Fruit fly (Drosophila melanogaster): Measurements from ENCODE around the gene shtd.

The shtd gene

dm6 chrX:15498791-15499190 lies 36.5 kb upstream of the shtd start (continued):
- peak; percentile 7 for TF ChIP-seq Camta (GFP tag; optimal IDR thresholded peaks at IDR 0.05)
- TF ChIP-seq Tbp (GFP tag; optimal IDR thresholded peaks at IDR 0.05): no peak
- no peak for TF ChIP-seq pum (GFP tag; optimal IDR thresholded peaks at IDR 0.05)
- no peak for TF ChIP-seq pan (optimal IDR thresholded peaks at IDR 0.05)
- TF ChIP-seq pan (GFP tag; optimal IDR thresholded peaks at IDR 0.05 in 1 of 2, IDR thresholded peaks at IDR 0.05 in 1 of 2): peak in 1 of 2 experiments; percentile 12
- peak; percentile 74; the same call in 1 of the 2 replicates for TF ChIP-seq chm (GFP tag; IDR thresholded peaks at IDR 0.05)
- TF ChIP-seq danr (GFP tag; IDR thresholded peaks at IDR 0.05): no peak
- TF ChIP-seq Hr51 (GFP tag; optimal IDR thresholded peaks at IDR 0.05): peak in 1 of 2 experiments; percentile 0
- TF ChIP-seq ftz-f1 (GFP tag; optimal IDR thresholded peaks at IDR 0.05): no peak
- no peak for TF ChIP-seq sd (tag; optimal IDR thresholded peaks at IDR 0.05)
- no peak for TF ChIP-seq vfl (GFP tag; optimal IDR thresholded peaks at IDR 0.05)
- TF ChIP-seq lilli (GFP tag; optimal IDR thresholded peaks at IDR 0.05): no peak
- no peak for TF ChIP-seq CG30020 (tag; optimal IDR thresholded peaks at IDR 0.05)
- TF ChIP-seq CG9609 (GFP tag; optimal IDR thresholded peaks at IDR 0.05): no peak
- no peak for TF ChIP-seq BEAF-32 (GFP tag; optimal IDR thresholded peaks at IDR 0.05)
- no peak for TF ChIP-seq Sry-β (GFP tag; optimal IDR thresholded peaks at IDR 0.05)
- no peak for TF ChIP-seq tx (GFP tag; optimal IDR thresholded peaks at IDR 0.05)
- no peak for TF ChIP-seq D19B (GFP tag; optimal IDR thresholded peaks at IDR 0.05)
- no peak for TF ChIP-seq CG10565 (GFP tag; optimal IDR thresholded peaks at IDR 0.05)
- TF ChIP-seq dimm (GFP tag; IDR thresholded peaks at IDR 0.05): no peak
- TF ChIP-seq Max (GFP tag; optimal IDR thresholded peaks at IDR 0.05): no peak
- TF ChIP-seq CG17568 (GFP tag; optimal IDR thresholded peaks at IDR 0.05): no peak
- no peak for TF ChIP-seq Mad (GFP tag; optimal IDR thresholded peaks at IDR 0.05)
- TF ChIP-seq mirr (GFP tag; optimal IDR thresholded peaks at IDR 0.05): no peak
- TF ChIP-seq lab (GFP tag; optimal IDR thresholded peaks at IDR 0.05): peak; percentile 67
- peak; percentile 6 for TF ChIP-seq dm (GFP tag; optimal IDR thresholded peaks at IDR 0.05)
- no peak for TF ChIP-seq fd96Cb (tag; optimal IDR thresholded peaks at IDR 0.05)
- no peak for TF ChIP-seq GATAe (GFP tag; conservative IDR thresholded peaks at IDR 0.05)
- TF ChIP-seq NfI (GFP tag; optimal IDR thresholded peaks at IDR 0.05): no peak
- no peak for TF ChIP-seq CG2116 (GFP tag; optimal IDR thresholded peaks at IDR 0.05)
- TF ChIP-seq Six4 (GFP tag; optimal IDR thresholded peaks at IDR 0.05): no peak
- TF ChIP-seq CHES-1-like (GFP tag; optimal IDR thresholded peaks at IDR 0.05): no peak
- TF ChIP-seq CkIIα-i1 (GFP tag; IDR thresholded peaks at IDR 0.05): no peak
- TF ChIP-seq salm (tag; optimal IDR thresholded peaks at IDR 0.05): no peak
- TF ChIP-seq jing (GFP tag; optimal IDR thresholded peaks at IDR 0.05): peak; percentile 27
- peak; percentile 80 for TF ChIP-seq ci (GFP tag; IDR thresholded peaks at IDR 0.05)
- no peak for TF ChIP-seq CG7372 (GFP tag; IDR thresholded peaks at IDR 0.05)
- peak; percentile 4 for TF ChIP-seq gem (tag; optimal IDR thresholded peaks at IDR 0.05)
- peak; percentile 12 for TF ChIP-seq CG12391 (tag; optimal IDR thresholded peaks at IDR 0.05)
- TF ChIP-seq da (GFP tag; optimal IDR thresholded peaks at IDR 0.05): no peak
- peak; percentile 35 for TF ChIP-seq CG15514 (GFP tag; optimal IDR thresholded peaks at IDR 0.05)
- 0 out of 2 replicates have a peak, but pooled peaks have one; percentile 12 for TF ChIP-seq Atf6 (GFP tag; IDR thresholded peaks at IDR 0.05)
- TF ChIP-seq CG2202 (tag; optimal IDR thresholded peaks at IDR 0.05): no peak
- no peak for TF ChIP-seq CG5953 (GFP tag; IDR thresholded peaks at IDR 0.05)
- no peak for TF ChIP-seq gt (GFP tag; IDR thresholded peaks at IDR 0.05)
- TF ChIP-seq az2 (GFP tag; optimal IDR thresholded peaks at IDR 0.05): no peak
- TF ChIP-seq CTCF (GFP tag; optimal IDR thresholded peaks at IDR 0.05): peak; percentile 50
- no peak for TF ChIP-seq oc (tag; optimal IDR thresholded peaks at IDR 0.05)
- no peak for TF ChIP-seq CG6791 (GFP tag; IDR thresholded peaks at IDR 0.05; ENCODE audit: partially characterized antibody)
- TF ChIP-seq CG15479 (GFP tag; optimal IDR thresholded peaks at IDR 0.05): peak; percentile 77
- TF ChIP-seq tio (GFP tag; optimal IDR thresholded peaks at IDR 0.05): no peak
- no peak for TF ChIP-seq CG4854 (GFP tag; optimal IDR thresholded peaks at IDR 0.05)
- TF ChIP-seq Aef1 (GFP tag; IDR thresholded peaks at IDR 0.05): no peak

Measured in whole organism, embryonic.